Worm (Caenorhabditis elegans) whole organism, L1 larva: ENCODE data around the gene vars-1.
A peak's percentile ranks its signal among the peaks of the same experiment; 100 is the strongest.

Experiments
- C16A3.4 ChIP-seq: fragments of 150-350 bp; optimal IDR thresholded peaks from 2 replicates; lab custom pipeline; 2014; ENCODE audit warnings: missing biosample characterization, missing genetic modification characterization
- C34B4.2 ChIP-seq: sonication (generic microtip); optimal IDR thresholded peaks from 2 replicates; lab custom pipeline; 2017; ENCODE audit warnings: mild to moderate bottlenecking, missing genetic modification characterization, missing compliant biosample characterization
- F16B12.6 ChIP-seq: fragments of 150-350 bp; optimal IDR thresholded peaks from 2 replicates; lab custom pipeline; 2014; ENCODE audit warnings: missing biosample characterization, missing genetic modification characterization
- alr-1 ChIP-seq: fragments of 200-800 bp; sonication (Bioruptor generic); optimal IDR thresholded peaks from 2 replicates; lab custom pipeline; 2018; ENCODE audit warnings: borderline replicate concordance, mild to moderate bottlenecking, missing genetic modification characterization, missing compliant biosample characterization
- aly-2 ChIP-seq: fragments of 150-350 bp; optimal IDR thresholded peaks from 2 replicates; lab custom pipeline; 2014; ENCODE audit warnings: missing biosample characterization, missing genetic modification characterization
- blmp-1 ChIP-seq: fragments of 150-350 bp; optimal IDR thresholded peaks from 2 replicates; lab custom pipeline; 2014; ENCODE audit warnings: missing biosample characterization, missing genetic modification characterization
- ceh-82 ChIP-seq, 3 experiments: fragments of 150-350 bp in 1 of 3; sonication (generic microtip) in 2 of 3; optimal IDR thresholded peaks; 2 replicates each; lab custom pipeline; 2014 to 2017; ENCODE audit warnings: missing biosample characterization in 3 of 3, missing genetic modification characterization in 3 of 3
- ceh-88 ChIP-seq: fragments of 200-800 bp; sonication (Bioruptor generic); IDR thresholded peaks from 2 replicates; pipeline ENCODE4 v1.3.6; 2022; ENCODE audit warnings: missing genetic modification characterization, missing compliant biosample characterization
- ces-1 ChIP-seq: fragments of 150-350 bp; optimal IDR thresholded peaks from 2 replicates; lab custom pipeline; 2014; ENCODE audit warnings: missing biosample characterization, missing genetic modification reagents, missing genetic modification characterization
- dpl-1 ChIP-seq, 3 experiments: fragments of 150-350 bp in 2 of 3; sonication (generic microtip) in 1 of 3; optimal IDR thresholded peaks; 2 replicates each; lab custom pipeline; 2014 to 2017; ENCODE audit warnings: missing biosample characterization in 3 of 3, missing genetic modification characterization in 3 of 3, missing genetic modification reagents in 3 of 3
- efl-1 ChIP-seq, 4 experiments: fragments of 150-350 bp; optimal IDR thresholded peaks in 3 of 4; peaks in 1 of 4; 1 replicate in 1 of 4; 2 replicates in 3 of 4; lab custom pipeline; 2014; ENCODE audit warnings: missing biosample characterization in 2 of 4, missing genetic modification characterization in 2 of 4, missing genetic modification reagents in 2 of 4
- efl-3 ChIP-seq: fragments of 200-800 bp; sonication (Bioruptor generic); optimal IDR thresholded peaks from 2 replicates; lab custom pipeline; 2018; ENCODE audit warnings: mild to moderate bottlenecking, missing genetic modification characterization, missing compliant biosample characterization
- egl-13 ChIP-seq: sonication (generic microtip); optimal IDR thresholded peaks from 2 replicates; lab custom pipeline; 2016; ENCODE audit warnings: missing genotype, missing genetic modification reagents, missing genetic modification characterization, missing compliant biosample characterization
- elt-3 ChIP-seq, 6 experiments: fragments of 150-350 bp in 1 of 6; sonication (generic microtip); optimal IDR thresholded peaks; 2 replicates each; lab custom pipeline; 2017 to 2018; ENCODE audit warnings: missing biosample characterization in 6 of 6, missing genetic modification characterization in 6 of 6, inconsistent platforms in 1 of 6
- fkh-8 ChIP-seq: sonication (generic microtip); optimal IDR thresholded peaks from 2 replicates; lab custom pipeline; 2016; ENCODE audit warnings: mild to moderate bottlenecking, missing genetic modification characterization, missing compliant biosample characterization
- fos-1 ChIP-seq: fragments of 150-350 bp; optimal IDR thresholded peaks from 2 replicates; lab custom pipeline; 2014; ENCODE audit warnings: missing biosample characterization, missing genetic modification characterization
- hlh-17 ChIP-seq: fragments of 200-800 bp; sonication (Bioruptor generic); optimal IDR thresholded peaks from 2 replicates; lab custom pipeline; 2018; ENCODE audit warnings: missing genetic modification characterization, mild to moderate bottlenecking, missing compliant biosample characterization, moderate library complexity, borderline replicate concordance
- hpl-2 ChIP-seq: fragments of 150-350 bp; optimal IDR thresholded peaks from 2 replicates; lab custom pipeline; 2014; ENCODE audit warnings: missing biosample characterization, missing genetic modification reagents, missing genetic modification characterization
- irx-1 ChIP-seq: sonication (generic microtip); optimal IDR thresholded peaks from 2 replicates; lab custom pipeline; 2016; ENCODE audit warnings: missing genetic modification characterization, missing compliant biosample characterization
- isw-1 ChIP-seq: fragments of 200-800 bp; sonication (Bioruptor generic); IDR thresholded peaks from 2 replicates; pipeline ENCODE4 v1.3.6; 2022; ENCODE audit warnings: missing genetic modification characterization, missing compliant biosample characterization
- lin-13 ChIP-seq: fragments of 150-350 bp; optimal IDR thresholded peaks from 2 replicates; lab custom pipeline; 2014; ENCODE audit warnings: missing biosample characterization, missing genetic modification reagents, missing genetic modification characterization
- lin-14 ChIP-seq: fragments of 200-800 bp; sonication (Bioruptor generic); optimal IDR thresholded peaks from 2 replicates; lab custom pipeline; 2018; ENCODE audit warnings: mild to moderate bottlenecking, missing genetic modification characterization, moderate library complexity, missing compliant biosample characterization
- lin-35 ChIP-seq, 2 experiments: fragments of 150-350 bp; optimal IDR thresholded peaks; 2 replicates each; lab custom pipeline; 2014; ENCODE audit warnings: missing biosample characterization in 2 of 2, missing genetic modification characterization in 2 of 2, missing genetic modification reagents in 2 of 2
- lsy-2 ChIP-seq, 2 experiments: fragments of 150-350 bp; optimal IDR thresholded peaks; 2 replicates each; lab custom pipeline; 2014; ENCODE audit warnings: missing biosample characterization in 2 of 2, missing genetic modification characterization in 2 of 2
- mdl-1 ChIP-seq, 2 experiments: fragments of 150-350 bp; optimal IDR thresholded peaks; 2 replicates each; lab custom pipeline; 2014 to 2017; ENCODE audit warnings: missing biosample characterization in 2 of 2, missing genetic modification characterization in 2 of 2, inconsistent platforms in 1 of 2
- mef-2 ChIP-seq: fragments of 150-350 bp; optimal IDR thresholded peaks from 2 replicates; lab custom pipeline; 2014; ENCODE audit warnings: missing biosample characterization, missing genetic modification characterization
- mep-1 ChIP-seq: fragments of 150-350 bp; optimal IDR thresholded peaks from 2 replicates; lab custom pipeline; 2014; ENCODE audit warnings: missing biosample characterization, missing genetic modification characterization
- nhr-20 ChIP-seq: sonication (generic microtip); optimal IDR thresholded peaks from 2 replicates; lab custom pipeline; 2016; ENCODE audit warnings: mild to moderate bottlenecking, missing genetic modification characterization, missing compliant biosample characterization
- nhr-28 ChIP-seq: fragments of 150-350 bp; optimal IDR thresholded peaks from 2 replicates; lab custom pipeline; 2014; ENCODE audit warnings: missing biosample characterization, missing genetic modification characterization
- nhr-47 ChIP-seq: sonication (generic microtip); optimal IDR thresholded peaks from 2 replicates; lab custom pipeline; 2016; ENCODE audit warnings: mild to moderate bottlenecking, missing genetic modification characterization, moderate library complexity, missing compliant biosample characterization
- nhr-71 ChIP-seq: sonication (generic microtip); optimal IDR thresholded peaks from 2 replicates; lab custom pipeline; 2016; ENCODE audit warnings: mild to moderate bottlenecking, missing genetic modification characterization, moderate library complexity, missing compliant biosample characterization
- nhr-76 ChIP-seq: sonication (generic microtip); optimal IDR thresholded peaks from 2 replicates; lab custom pipeline; 2017; ENCODE audit warnings: missing biosample characterization, missing genetic modification characterization
- nhr-77 ChIP-seq: fragments of 150-350 bp; optimal IDR thresholded peaks from 2 replicates; lab custom pipeline; 2014; ENCODE audit warnings: missing biosample characterization, missing genetic modification characterization
- nhr-84 ChIP-seq: sonication (generic microtip); optimal IDR thresholded peaks from 2 replicates; lab custom pipeline; 2017; ENCODE audit warnings: missing biosample characterization, missing genetic modification characterization
- nhr-85 ChIP-seq: sonication (generic microtip); peaks from one replicate; lab custom pipeline; 2016; ENCODE audit warnings: missing genetic modification characterization, inconsistent platforms, missing compliant biosample characterization
- pag-3 ChIP-seq: sonication (generic microtip); optimal IDR thresholded peaks from 2 replicates; lab custom pipeline; 2017; ENCODE audit warnings: missing genetic modification characterization, mild to moderate bottlenecking, missing compliant biosample characterization, antibody characterized with exemption, borderline replicate concordance; ENCODE audit not compliant: insufficient read depth
- pax-3 ChIP-seq: fragments of 200-800 bp; sonication (Bioruptor generic); optimal IDR thresholded peaks from 2 replicates; lab custom pipeline; 2018; ENCODE audit warnings: mild to moderate bottlenecking, missing genetic modification characterization, moderate library complexity, missing compliant biosample characterization
- rnt-1 ChIP-seq: sonication (generic microtip); optimal IDR thresholded peaks from 2 replicates; lab custom pipeline; 2016; ENCODE audit warnings: mild to moderate bottlenecking, missing genetic modification characterization, moderate library complexity, missing compliant biosample characterization
- skn-1 ChIP-seq: fragments of 150-350 bp; optimal IDR thresholded peaks from 2 replicates; lab custom pipeline; 2014; ENCODE audit warnings: missing biosample characterization, missing genetic modification characterization
- snpc-4 ChIP-seq: fragments of 150-350 bp; optimal IDR thresholded peaks from 2 replicates; lab custom pipeline; 2014; ENCODE audit warnings: missing biosample characterization, missing genetic modification characterization
- snu-23 ChIP-seq: sonication (generic microtip); optimal IDR thresholded peaks from 2 replicates; lab custom pipeline; 2016; ENCODE audit warnings: missing genetic modification characterization, missing compliant biosample characterization
- sox-4 ChIP-seq: sonication (generic microtip); optimal IDR thresholded peaks from 2 replicates; lab custom pipeline; 2016; ENCODE audit warnings: missing genetic modification characterization, missing compliant biosample characterization
- sup-37 ChIP-seq: fragments of 200-800 bp; sonication (Bioruptor generic); optimal IDR thresholded peaks from 2 replicates; lab custom pipeline; 2018; ENCODE audit warnings: mild to moderate bottlenecking, missing genetic modification characterization, missing compliant biosample characterization
- swsn-7 ChIP-seq: sonication (generic microtip); optimal IDR thresholded peaks from 2 replicates; lab custom pipeline; 2016; ENCODE audit warnings: missing genetic modification characterization, missing compliant biosample characterization
- tbx-2 ChIP-seq: sonication (generic microtip); optimal IDR thresholded peaks from 2 replicates; lab custom pipeline; 2016; ENCODE audit warnings: missing genetic modification characterization, missing compliant biosample characterization
- unc-130 ChIP-seq: fragments of 150-350 bp; optimal IDR thresholded peaks from 2 replicates; lab custom pipeline; 2017; ENCODE audit warnings: missing biosample characterization, missing genetic modification characterization, inconsistent platforms
- vab-15 ChIP-seq: sonication (generic microtip); optimal IDR thresholded peaks from 2 replicates; lab custom pipeline; 2017; ENCODE audit warnings: missing genotype, mild to moderate bottlenecking, missing genetic modification characterization, missing compliant biosample characterization
- xbp-1 ChIP-seq: sonication (generic microtip); optimal IDR thresholded peaks from 2 replicates; lab custom pipeline; 2016; ENCODE audit warnings: missing genetic modification characterization, missing compliant biosample characterization

vars-1 gene

DNA sequence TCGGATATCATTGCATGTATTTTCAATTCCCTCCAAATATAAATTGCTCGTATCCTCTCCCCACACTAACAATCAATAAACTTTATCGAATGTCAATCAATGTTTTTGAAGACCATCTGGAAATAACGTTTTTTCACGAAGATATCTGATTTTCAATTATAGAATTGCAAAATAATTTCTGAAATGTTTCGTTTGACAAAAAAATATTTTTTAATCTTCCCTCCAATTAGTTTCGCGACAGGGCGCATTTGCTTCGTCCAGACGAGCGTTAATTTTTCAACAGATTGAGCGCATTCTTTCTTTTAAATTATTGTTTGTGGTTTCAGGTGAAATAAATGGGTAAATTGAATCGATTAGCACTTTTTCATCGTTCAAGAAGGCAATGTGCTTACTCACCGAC lies at the start of gene vars-1 (continued):
- peak; percentile 53 for TF ChIP-seq swsn-7 (tag; lab: Kevin White, UChicago)
- TF ChIP-seq aly-2: peak; percentile 0
- TF ChIP-seq isw-1 (GFP tag; lab: Robert Waterston, UW): peak; percentile 23; the same call in 1 of the 2 replicates
- no peak for TF ChIP-seq snpc-4 (tag; lab: Kevin White, UChicago)
- TF ChIP-seq fos-1 (tag; lab: Kevin White, UChicago): peak; percentile 18
- TF ChIP-seq irx-1 (tag; lab: Kevin White, UChicago): peak; percentile 48
- TF ChIP-seq C16A3.4 (tag; lab: Kevin White, UChicago): peak; percentile 67
- no peak for TF ChIP-seq nhr-28 (tag; lab: Kevin White, UChicago)
- TF ChIP-seq efl-1 (optimal IDR thresholded peaks at IDR 0.05; lab: Kevin White, UChicago): peak; percentile 97 to 99
- TF ChIP-seq efl-1 (GFP tag; optimal IDR thresholded peaks at IDR 0.05 in 1 of 2; lab: Kevin White, UChicago): peak; percentile 97 to 100
- peak; percentile 74 to 84 for TF ChIP-seq lsy-2 (tag; optimal IDR thresholded peaks at IDR 0.05; lab: Kevin White, UChicago)
- no peak for TF ChIP-seq pag-3 (tag; lab: Kevin White, UChicago)
- peak; percentile 70 for TF ChIP-seq rnt-1 (tag; lab: Kevin White, UChicago)
- TF ChIP-seq sox-4: no peak
- TF ChIP-seq mef-2 (tag; lab: Kevin White, UChicago): no peak
- TF ChIP-seq egl-13 (tag; lab: Kevin White, UChicago): no peak
- TF ChIP-seq efl-3 (GFP tag; lab: Kevin White, UChicago): no peak
- TF ChIP-seq nhr-77 (tag; lab: Kevin White, UChicago): peak; percentile 51
- no peak for TF ChIP-seq nhr-84 (tag; lab: Kevin White, UChicago)
- no peak for TF ChIP-seq ceh-88
- TF ChIP-seq pax-3 (tag; lab: Kevin White, UChicago): no peak
- no peak for TF ChIP-seq lin-13
- TF ChIP-seq ces-1: no peak
- TF ChIP-seq mep-1 (tag; lab: Kevin White, UChicago): no peak
- TF ChIP-seq elt-3 (tag; optimal IDR thresholded peaks at IDR 0.05; lab: Kevin White, UChicago): no peak
- TF ChIP-seq F16B12.6: peak; percentile 52
- peak; percentile 96 to 98 for TF ChIP-seq lin-35 (GFP tag; optimal IDR thresholded peaks at IDR 0.05; lab: Kevin White, UChicago)
- peak in 2 of 3 experiments; percentile 47 to 69 for TF ChIP-seq ceh-82 (tag; optimal IDR thresholded peaks at IDR 0.05; lab: Kevin White, UChicago)
- TF ChIP-seq C34B4.2: no peak
- peak; percentile 70 for TF ChIP-seq nhr-47 (tag; lab: Kevin White, UChicago)
- no peak for TF ChIP-seq vab-15 (tag; lab: Kevin White, UChicago)

DNA sequence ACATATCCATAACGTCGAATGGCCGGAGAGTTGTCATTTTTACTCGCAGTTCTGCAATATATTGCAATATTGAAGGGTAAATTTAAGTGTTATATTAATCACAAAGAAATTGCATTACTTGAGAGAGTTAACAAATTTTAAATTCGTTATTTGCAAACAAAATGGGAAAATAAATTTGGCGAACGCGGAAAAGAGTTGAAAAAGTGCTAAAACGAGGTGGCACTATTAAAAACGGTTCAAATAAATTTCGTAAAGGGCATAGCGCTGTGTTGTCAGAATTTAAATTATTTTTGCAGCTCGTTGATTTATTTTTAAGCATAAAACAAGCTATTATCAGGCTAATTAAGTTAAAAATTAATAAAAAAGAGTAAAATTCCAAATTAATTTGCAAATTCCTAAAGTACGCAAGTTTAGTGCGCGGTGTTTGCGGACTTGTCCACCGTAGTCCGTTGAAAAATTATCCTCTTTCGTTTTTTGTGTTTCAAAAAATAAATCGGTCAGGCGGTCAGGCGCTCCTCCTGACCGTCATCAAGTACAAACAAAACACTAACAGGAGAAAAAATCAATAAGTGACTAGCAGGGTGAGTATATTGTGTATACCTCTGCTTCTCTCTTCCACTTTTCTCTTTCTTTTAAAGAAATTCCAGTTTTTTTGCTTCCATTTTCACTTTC lies 47.7 kb upstream of the vars-1 start, which contains the start of the genes natb-1 and abhd-12:
TSS of gene natb-1 (minus strand) at position 51 of the 672 bp plus-strand sequence.
TSS of gene abhd-12 (plus strand) at position 499 of the 672 bp plus-strand sequence.
- TF ChIP-seq lin-35 (GFP tag; optimal IDR thresholded peaks at IDR 0.05; lab: Kevin White, UChicago): peak; percentile 44 to 81
- TF ChIP-seq F16B12.6: peak; percentile 89
- TF ChIP-seq unc-130 (tag; lab: Kevin White, UChicago): peak; percentile 57
- no peak for TF ChIP-seq hlh-17 (GFP tag; lab: Kevin White, UChicago)
- TF ChIP-seq swsn-7 (tag; lab: Kevin White, UChicago): peak; percentile 27
- peak; percentile 62 for TF ChIP-seq snu-23 (GFP tag; lab: Kevin White, UChicago)
- peak; percentile 20 to 60 (median 55) for TF ChIP-seq dpl-1 (GFP tag; optimal IDR thresholded peaks at IDR 0.05; lab: Kevin White, UChicago)
- TF ChIP-seq lin-14 (GFP tag; lab: Kevin White, UChicago): peak; percentile 55
- TF ChIP-seq tbx-2 (tag; lab: Kevin White, UChicago): peak; percentile 19
- peak in 1 of 6 experiments; percentile 15 for TF ChIP-seq elt-3 (tag; optimal IDR thresholded peaks at IDR 0.05; lab: Kevin White, UChicago)
- peak; percentile 20 for TF ChIP-seq rnt-1 (tag; lab: Kevin White, UChicago)
- TF ChIP-seq efl-1 (optimal IDR thresholded peaks at IDR 0.05; lab: Kevin White, UChicago): peak; percentile 39 to 43
- TF ChIP-seq efl-1 (GFP tag; optimal IDR thresholded peaks at IDR 0.05 in 1 of 2; lab: Kevin White, UChicago): peak; percentile 59 to 94
- no peak for TF ChIP-seq sup-37
- TF ChIP-seq xbp-1 (tag; lab: Kevin White, UChicago): peak; percentile 38
- peak; percentile 69 for TF ChIP-seq nhr-85 (tag; lab: Kevin White, UChicago)
- TF ChIP-seq mep-1 (tag; lab: Kevin White, UChicago): peak; percentile 76
- TF ChIP-seq ceh-82 (tag; optimal IDR thresholded peaks at IDR 0.05; lab: Kevin White, UChicago): peak in 1 of 3 experiments; percentile 30
- no peak for TF ChIP-seq hpl-2 (GFP tag; lab: Kevin White, UChicago)
- peak; percentile 64 for TF ChIP-seq blmp-1
- peak in 1 of 2 experiments; percentile 52 for TF ChIP-seq mdl-1 (tag; optimal IDR thresholded peaks at IDR 0.05; lab: Kevin White, UChicago)
- TF ChIP-seq fkh-8 (tag; lab: Kevin White, UChicago): no peak
- no peak for TF ChIP-seq alr-1 (tag; lab: Kevin White, UChicago)
- peak; percentile 54 for TF ChIP-seq nhr-20 (tag; lab: Kevin White, UChicago)
- TF ChIP-seq lsy-2 (tag; optimal IDR thresholded peaks at IDR 0.05; lab: Kevin White, UChicago): peak; percentile 92 to 98
- TF ChIP-seq nhr-47 (tag; lab: Kevin White, UChicago): peak; percentile 52
- TF ChIP-seq skn-1 (tag; lab: Kevin White, UChicago): peak; percentile 31
- TF ChIP-seq nhr-76 (tag; lab: Kevin White, UChicago): no peak
- TF ChIP-seq nhr-71 (tag; lab: Kevin White, UChicago): peak; percentile 47
- peak; percentile 44 for TF ChIP-seq C16A3.4 (tag; lab: Kevin White, UChicago)
